Worm (Caenorhabditis elegans) whole organism, L2 larva: ENCODE data around the gene dkc-1.

Source experiments
- C34F6.9 ChIP-seq: fragments of 150-350 bp; optimal IDR thresholded peaks from 2 replicates; lab custom pipeline; 2014; ENCODE audit warnings: missing biosample characterization, missing genetic modification characterization
- F13H6.1 ChIP-seq: sonication (generic microtip); optimal IDR thresholded peaks from 2 replicates; lab custom pipeline; 2016; ENCODE audit warnings: missing genetic modification characterization, missing compliant biosample characterization
- R02D3.7 ChIP-seq: fragments of 150-350 bp; optimal IDR thresholded peaks from 2 replicates; lab custom pipeline; 2014; ENCODE audit warnings: missing biosample characterization, missing genetic modification characterization
- Y55F3AM.14 ChIP-seq: fragments of 200-800 bp; sonication (Bioruptor generic); optimal IDR thresholded peaks from 2 replicates; lab custom pipeline; 2018; ENCODE audit warnings: mild to moderate bottlenecking, missing genetic modification characterization, missing compliant biosample characterization
- ZK546.5 ChIP-seq: sonication (generic microtip); optimal IDR thresholded peaks from 2 replicates; lab custom pipeline; 2017; ENCODE audit warnings: missing biosample characterization, missing genetic modification characterization
- alr-1 ChIP-seq: fragments of 150-350 bp; optimal IDR thresholded peaks from 2 replicates; lab custom pipeline; 2014; ENCODE audit warnings: missing biosample characterization, missing genetic modification characterization
- aly-2 ChIP-seq: fragments of 150-350 bp; optimal IDR thresholded peaks from 2 replicates; lab custom pipeline; 2014; ENCODE audit warnings: missing biosample characterization, missing genetic modification characterization
- ama-1 ChIP-seq: fragments of 150-350 bp; optimal IDR thresholded peaks from 2 replicates; lab custom pipeline; 2018; ENCODE audit warnings: inconsistent platforms
- blmp-1 ChIP-seq: sonication (generic microtip); optimal IDR thresholded peaks from 2 replicates; lab custom pipeline; 2017; ENCODE audit warnings: missing genetic modification characterization, mild to moderate bottlenecking, missing compliant biosample characterization, antibody characterized with exemption, moderate library complexity; ENCODE audit not compliant: insufficient read depth
- ceh-16 ChIP-seq: fragments of 150-350 bp; optimal IDR thresholded peaks from 2 replicates; lab custom pipeline; 2014; ENCODE audit warnings: missing biosample characterization, missing genetic modification characterization
- ceh-82 ChIP-seq: fragments of 150-350 bp; optimal IDR thresholded peaks from 2 replicates; lab custom pipeline; 2014; ENCODE audit warnings: missing biosample characterization, missing genetic modification characterization
- crh-2 ChIP-seq: sonication (generic microtip); optimal IDR thresholded peaks from 2 replicates; lab custom pipeline; 2017; ENCODE audit warnings: missing biosample characterization, missing genetic modification characterization
- dmd-4 ChIP-seq: sonication (generic microtip); optimal IDR thresholded peaks from 2 replicates; lab custom pipeline; 2017; ENCODE audit warnings: missing biosample characterization, missing genetic modification characterization
- egl-27 ChIP-seq: sonication (generic microtip); optimal IDR thresholded peaks from 3 replicates; lab custom pipeline; 2017; ENCODE audit warnings: missing biosample characterization, missing genetic modification reagents, missing genetic modification characterization
- elt-1 ChIP-seq: fragments of 150-350 bp; optimal IDR thresholded peaks from 2 replicates; lab custom pipeline; 2014; ENCODE audit warnings: missing biosample characterization, missing genetic modification characterization
- elt-3 ChIP-seq: sonication (generic microtip); optimal IDR thresholded peaks from 2 replicates; lab custom pipeline; 2017; ENCODE audit warnings: missing biosample characterization, missing genetic modification characterization
- fos-1 ChIP-seq: fragments of 150-350 bp; optimal IDR thresholded peaks from 2 replicates; lab custom pipeline; 2014; ENCODE audit warnings: missing biosample characterization, missing genetic modification characterization
- gmeb-1 ChIP-seq: fragments of 150-350 bp; optimal IDR thresholded peaks from 2 replicates; lab custom pipeline; 2014; ENCODE audit warnings: missing biosample characterization, missing genetic modification characterization
- lin-11 ChIP-seq: fragments of 150-350 bp; sonication (generic microtip); optimal IDR thresholded peaks from 2 replicates; lab custom pipeline; 2014; ENCODE audit warnings: missing biosample characterization, missing genetic modification characterization, inconsistent platforms, mixed read lengths
- lin-13 ChIP-seq: fragments of 150-350 bp; optimal IDR thresholded peaks from 2 replicates; lab custom pipeline; 2014; ENCODE audit warnings: missing biosample characterization, missing genetic modification reagents, missing genetic modification characterization
- lin-39 ChIP-seq: fragments of 150-350 bp; optimal IDR thresholded peaks from 2 replicates; lab custom pipeline; 2014; ENCODE audit warnings: missing biosample characterization, missing genetic modification reagents, missing genetic modification characterization
- lsy-2 ChIP-seq, 2 experiments: fragments of 150-350 bp in 1 of 2; sonication (generic microtip) in 1 of 2; optimal IDR thresholded peaks; 2 replicates each; lab custom pipeline; 2014 to 2017; ENCODE audit warnings: missing biosample characterization in 2 of 2, missing genetic modification characterization in 2 of 2
- mab-5 ChIP-seq: fragments of 150-350 bp; optimal IDR thresholded peaks from 2 replicates; lab custom pipeline; 2014; ENCODE audit warnings: missing biosample characterization, missing genetic modification characterization
- mbf-1 ChIP-seq: sonication (generic microtip); optimal IDR thresholded peaks from 2 replicates; lab custom pipeline; 2017; ENCODE audit warnings: missing biosample characterization, missing genetic modification characterization
- mdl-1 ChIP-seq, 2 experiments: fragments of 150-350 bp in 1 of 2; sonication (generic microtip) in 1 of 2; optimal IDR thresholded peaks; 2 replicates each; lab custom pipeline; 2017; ENCODE audit warnings: missing biosample characterization in 2 of 2, missing genetic modification characterization in 2 of 2
- nhr-10 ChIP-seq: sonication (generic microtip); optimal IDR thresholded peaks from 2 replicates; lab custom pipeline; 2017; ENCODE audit warnings: missing biosample characterization, missing genetic modification characterization
- nhr-11 ChIP-seq: fragments of 150-350 bp; optimal IDR thresholded peaks from 2 replicates; lab custom pipeline; 2014; ENCODE audit warnings: missing biosample characterization, missing genetic modification characterization
- nhr-12 ChIP-seq: fragments of 150-350 bp; optimal IDR thresholded peaks from 2 replicates; lab custom pipeline; 2014; ENCODE audit warnings: missing biosample characterization, missing genetic modification characterization
- nhr-129 ChIP-seq: fragments of 150-350 bp; optimal IDR thresholded peaks from 2 replicates; lab custom pipeline; 2014; ENCODE audit warnings: missing biosample characterization, missing genetic modification characterization
- nhr-21 ChIP-seq: fragments of 150-350 bp; optimal IDR thresholded peaks from 2 replicates; lab custom pipeline; 2014; ENCODE audit warnings: missing biosample characterization, missing genetic modification characterization
- nhr-23 ChIP-seq: fragments of 150-350 bp; optimal IDR thresholded peaks from 2 replicates; lab custom pipeline; 2014; ENCODE audit warnings: missing biosample characterization, missing genetic modification reagents, missing genetic modification characterization
- nhr-237 ChIP-seq: fragments of 150-350 bp; optimal IDR thresholded peaks from 2 replicates; lab custom pipeline; 2014; ENCODE audit warnings: missing biosample characterization, missing genetic modification characterization
- nhr-25 ChIP-seq: fragments of 150-350 bp; sonication (generic microtip); optimal IDR thresholded peaks from 3 replicates; lab custom pipeline; 2014; ENCODE audit warnings: missing biosample characterization, missing genetic modification characterization
- nhr-6 ChIP-seq: fragments of 150-350 bp; optimal IDR thresholded peaks from 2 replicates; lab custom pipeline; 2014; ENCODE audit warnings: missing biosample characterization, missing genetic modification characterization
- nhr-77 ChIP-seq: fragments of 150-350 bp; optimal IDR thresholded peaks from 2 replicates; lab custom pipeline; 2014; ENCODE audit warnings: missing biosample characterization, missing genetic modification characterization
- peb-1 ChIP-seq: fragments of 150-350 bp; optimal IDR thresholded peaks from 2 replicates; lab custom pipeline; 2014; ENCODE audit warnings: missing biosample characterization, missing genetic modification characterization
- sem-4 ChIP-seq: fragments of 150-350 bp; optimal IDR thresholded peaks from 2 replicates; lab custom pipeline; 2014; ENCODE audit warnings: missing biosample characterization, missing genetic modification reagents, missing genetic modification characterization
- skn-1 ChIP-seq: sonication (generic microtip); optimal IDR thresholded peaks from 2 replicates; lab custom pipeline; 2017; ENCODE audit warnings: missing biosample characterization, missing genetic modification characterization
- sma-3 ChIP-seq: sonication (generic microtip); optimal IDR thresholded peaks from 2 replicates; lab custom pipeline; 2016; ENCODE audit warnings: missing genetic modification reagents, missing genetic modification characterization, missing compliant biosample characterization
- sma-9 ChIP-seq, 2 experiments: fragments of 150-350 bp in 1 of 2; sonication (generic microtip) in 1 of 2; optimal IDR thresholded peaks; 2 replicates each; lab custom pipeline; 2014 to 2016; ENCODE audit warnings: missing genetic modification characterization in 2 of 2, mild to moderate bottlenecking in 1 of 2, missing biosample characterization in 1 of 2, missing compliant biosample characterization in 1 of 2, missing genetic modification reagents in 1 of 2, moderate library complexity in 1 of 2
- snpc-4 ChIP-seq: fragments of 150-350 bp; optimal IDR thresholded peaks from 2 replicates; lab custom pipeline; 2014; ENCODE audit warnings: missing biosample characterization, missing genetic modification characterization
- unc-39 ChIP-seq: fragments of 150-350 bp; optimal IDR thresholded peaks from 2 replicates; lab custom pipeline; 2014; ENCODE audit warnings: missing biosample characterization, missing genetic modification characterization
- unc-55 ChIP-seq: fragments of 150-350 bp; sonication (generic microtip); optimal IDR thresholded peaks from 3 replicates; lab custom pipeline; 2014; ENCODE audit warnings: missing biosample characterization, missing genetic modification reagents, missing genetic modification characterization
- unc-62 ChIP-seq: fragments of 150-350 bp; optimal IDR thresholded peaks from 2 replicates; lab custom pipeline; 2014; ENCODE audit warnings: missing biosample characterization, missing genetic modification reagents, missing genetic modification characterization
- zag-1 ChIP-seq: fragments of 150-350 bp; optimal IDR thresholded peaks from 2 replicates; lab custom pipeline; 2014; ENCODE audit warnings: missing biosample characterization, missing genetic modification characterization
- ztf-1 ChIP-seq: fragments of 200-800 bp; sonication (Bioruptor generic); conservative IDR thresholded peaks from 2 replicates; pipeline ENCODE4 v1.3.6; 2022; ENCODE audit warnings: missing genetic modification characterization, missing compliant biosample characterization
- ztf-11 ChIP-seq: sonication (generic microtip); optimal IDR thresholded peaks from 2 replicates; lab custom pipeline; 2017; ENCODE audit warnings: missing biosample characterization, missing genetic modification characterization
- ztf-4 ChIP-seq: fragments of 150-350 bp; optimal IDR thresholded peaks from 2 replicates; lab custom pipeline; 2014; ENCODE audit warnings: missing biosample characterization, missing genetic modification characterization

dkc-1 gene

ce11 chrIII:10759050-10760023 is 11.1 kb downstream of the dkc-1 start, which contains the start of gene tasp-1:
TSS of gene tasp-1 (plus strand) at chrIII:10759307.
- peak; percentile 76 for TF ChIP-seq nhr-12 (tag; lab: Kevin White, UChicago)
- peak; percentile 99 for TF ChIP-seq sem-4 (tag; lab: Kevin White, UChicago)
- peak; percentile 100 for TF ChIP-seq unc-39 (tag; lab: Kevin White, UChicago)
- peak; percentile 94 for TF ChIP-seq nhr-237 (tag; lab: Kevin White, UChicago)
- TF ChIP-seq lin-39, result peak; percentile 91
- TF ChIP-seq nhr-129 (tag; lab: Kevin White, UChicago), result peak; percentile 100
- TF ChIP-seq ztf-1 (GFP tag; lab: Robert Waterston, UW), result peak; percentile 99
- TF ChIP-seq ama-1, result peak; percentile 72
- TF ChIP-seq ztf-4 (tag; lab: Kevin White, UChicago), result peak; percentile 100
- peak; percentile 100 for TF ChIP-seq ceh-82 (tag; lab: Kevin White, UChicago)
- TF ChIP-seq Y55F3AM.14, result peak; percentile 100
- peak; percentile 100 for TF ChIP-seq zag-1 (tag; lab: Kevin White, UChicago)
- TF ChIP-seq blmp-1 (tag; lab: Kevin White, UChicago), result peak; percentile 97
- TF ChIP-seq nhr-10 (tag; lab: Kevin White, UChicago), result peak; percentile 94
- TF ChIP-seq unc-55 (GFP tag; lab: Kevin White, UChicago), result peak; percentile 100
- no peak for TF ChIP-seq alr-1 (tag; lab: Kevin White, UChicago)
- peak; percentile 87 for TF ChIP-seq nhr-77 (tag; lab: Kevin White, UChicago)
- peak; percentile 75 for TF ChIP-seq R02D3.7 (tag; lab: Kevin White, UChicago)
- TF ChIP-seq sma-9 (GFP tag; optimal IDR thresholded peaks at IDR 0.05; lab: Kevin White, UChicago), result peak; percentile 99
- no peak for TF ChIP-seq sma-9 (tag; optimal IDR thresholded peaks at IDR 0.05; lab: Kevin White, UChicago)
- peak; percentile 100 for TF ChIP-seq lin-11 (tag; lab: Kevin White, UChicago)
- peak; percentile 58 for TF ChIP-seq mbf-1
- TF ChIP-seq C34F6.9 (tag; lab: Kevin White, UChicago), result peak; percentile 100
- peak; percentile 96 for TF ChIP-seq unc-62 (GFP tag; lab: Kevin White, UChicago)
- peak; percentile 100 for TF ChIP-seq fos-1 (tag; lab: Kevin White, UChicago)
- peak; percentile 96 for TF ChIP-seq ceh-16
- peak; percentile 94 for TF ChIP-seq snpc-4 (tag; lab: Kevin White, UChicago)
- TF ChIP-seq peb-1, result no peak
- peak; percentile 65 for TF ChIP-seq dmd-4 (tag; lab: Kevin White, UChicago)
- TF ChIP-seq nhr-11 (tag; lab: Kevin White, UChicago), result peak; percentile 90
- TF ChIP-seq nhr-23, result no peak
- peak; percentile 95 for TF ChIP-seq skn-1
- no peak for TF ChIP-seq elt-3
- peak; percentile 100 for TF ChIP-seq nhr-21
- no peak for TF ChIP-seq aly-2 (tag; lab: Kevin White, UChicago)
- peak; percentile 100 for TF ChIP-seq sma-3 (GFP tag; lab: Kevin White, UChicago)
- peak; percentile 99 for TF ChIP-seq mab-5 (tag; lab: Kevin White, UChicago)
- TF ChIP-seq gmeb-1 (tag; lab: Kevin White, UChicago), result peak; percentile 100
- peak; percentile 93 for TF ChIP-seq ZK546.5
- peak; percentile 99 for TF ChIP-seq nhr-6
- peak; percentile 80 for TF ChIP-seq ztf-11 (tag; lab: Kevin White, UChicago)
- TF ChIP-seq F13H6.1, result peak; percentile 100
- peak; percentile 91 to 100 for TF ChIP-seq mdl-1 (tag; optimal IDR thresholded peaks at IDR 0.05; lab: Kevin White, UChicago)
- TF ChIP-seq crh-2 (tag; lab: Kevin White, UChicago), result peak; percentile 100
- TF ChIP-seq lsy-2 (tag; optimal IDR thresholded peaks at IDR 0.05; lab: Kevin White, UChicago), result peak; percentile 98 to 99
- TF ChIP-seq nhr-25 (tag; lab: Kevin White, UChicago), result peak; percentile 100
- TF ChIP-seq elt-1, result no peak
- peak; percentile 100 for TF ChIP-seq lin-13 (GFP tag; lab: Kevin White, UChicago)
- peak; percentile 97 for TF ChIP-seq egl-27 (tag; lab: Kevin White, UChicago)
- TF ChIP-seq, all 48 proteins: peak for 42
